Fruit fly (Drosophila melanogaster) whole organism, embryonic: ENCODE measurements around the gene dwg.

Experiments
- Aef1 ChIP-seq: fragments of 200-800 bp; sonication (Bioruptor generic); IDR thresholded peaks from 3 replicates; pipeline ENCODE4 v1.3.6; 2022; ENCODE audit warnings: missing biosample characterization, missing genetic modification characterization
- Atf3 ChIP-seq: fragments of 200-800 bp; sonication (Bioruptor generic); optimal IDR thresholded peaks from 3 replicates; lab custom pipeline; 2016; ENCODE audit warnings: missing biosample characterization, missing genetic modification characterization
- C15 ChIP-seq: fragments of 200-800 bp; sonication (Bioruptor generic); IDR thresholded peaks from 3 replicates; pipeline ENCODE4 v1.3.6; 2022; ENCODE audit warnings: missing biosample characterization, missing genetic modification characterization
- CG11695 ChIP-seq: fragments of 200-800 bp; sonication (Bioruptor generic); IDR thresholded peaks from 3 replicates; pipeline ENCODE4 v1.3.6; 2022; ENCODE audit warnings: missing biosample characterization, missing genetic modification characterization
- CG12236 ChIP-seq: fragments of 200-800 bp; sonication (Bioruptor generic); optimal IDR thresholded peaks from 2 replicates; lab custom pipeline; 2016; ENCODE audit warnings: missing biosample characterization, missing genetic modification characterization
- CG1233 ChIP-seq: fragments of 200-800 bp; sonication (Bioruptor generic); optimal IDR thresholded peaks from 4 replicates; lab custom pipeline; 2018; ENCODE audit warnings: missing biosample characterization, mild to moderate bottlenecking, missing genetic modification characterization
- CG13123 ChIP-seq: fragments of 200-800 bp; sonication (Bioruptor generic); optimal IDR thresholded peaks from 2 replicates; lab custom pipeline; 2016; ENCODE audit warnings: missing biosample characterization, missing genetic modification characterization
- CG14050 ChIP-seq: fragments of 200-800 bp; sonication (Bioruptor generic); IDR thresholded peaks from 3 replicates; pipeline ENCODE4 v1.3.6; 2022; ENCODE audit warnings: missing biosample characterization, missing genetic modification characterization
- CG14965 ChIP-seq: fragments of 200-800 bp; sonication (Bioruptor generic); optimal IDR thresholded peaks from 2 replicates; lab custom pipeline; 2016; ENCODE audit warnings: missing biosample characterization, missing genetic modification characterization, borderline replicate concordance
- CG17361 ChIP-seq: fragments of 200-800 bp; sonication (Bioruptor generic); IDR thresholded peaks from 3 replicates; pipeline ENCODE4 v1.3.6; 2022; ENCODE audit warnings: missing biosample characterization, missing genetic modification characterization
- CG18011 ChIP-seq: fragments of 200-800 bp; sonication (Bioruptor generic); optimal IDR thresholded peaks from 2 replicates; lab custom pipeline; 2017; ENCODE audit warnings: missing biosample characterization, missing genetic modification characterization, mild to moderate bottlenecking, moderate library complexity, missing genotype
- CG31224 ChIP-seq: fragments of 200-800 bp; sonication (Bioruptor generic); IDR thresholded peaks from 2 replicates; pipeline ENCODE4 v1.3.6; 2022; ENCODE audit warnings: missing biosample characterization, missing genetic modification characterization
- CG32772 ChIP-seq: fragments of 200-800 bp; sonication (Bioruptor generic); IDR thresholded peaks from 2 replicates; pipeline ENCODE4 v1.3.6; 2022; ENCODE audit warnings: missing biosample characterization, missing genetic modification characterization
- CG4707 ChIP-seq: fragments of 200-800 bp; sonication (Bioruptor generic); optimal IDR thresholded peaks from 2 replicates; lab custom pipeline; 2018; ENCODE audit warnings: missing biosample characterization, mild to moderate bottlenecking, missing genetic modification characterization, moderate library complexity
- CG6254 ChIP-seq: fragments of 200-800 bp; sonication (Bioruptor generic); optimal IDR thresholded peaks from 3 replicates; lab custom pipeline; 2017; ENCODE audit warnings: mild to moderate bottlenecking, missing biosample characterization, missing genetic modification reagents, missing genetic modification characterization
- CG6689 ChIP-seq: fragments of 200-800 bp; sonication (Bioruptor generic); IDR thresholded peaks from 2 replicates; pipeline ENCODE4 v1.3.6; 2022; ENCODE audit warnings: missing biosample characterization, missing genetic modification characterization
- CG6791 ChIP-seq: fragments of 200-800 bp; sonication (Bioruptor generic); IDR thresholded peaks from 3 replicates; pipeline ENCODE4 v1.3.6; 2022; ENCODE audit warnings: missing biosample characterization, missing genetic modification characterization; ENCODE audit not compliant: partially characterized antibody
- CG6813 ChIP-seq: fragments of 200-800 bp; sonication (Bioruptor generic); optimal IDR thresholded peaks from 2 replicates; lab custom pipeline; 2017; ENCODE audit warnings: missing biosample characterization, missing genetic modification characterization, mild to moderate bottlenecking, moderate library complexity, missing genetic modification reagents
- CG8388 ChIP-seq: fragments of 200-800 bp; sonication (Bioruptor generic); optimal IDR thresholded peaks from 2 replicates; lab custom pipeline; 2019; ENCODE audit warnings: missing biosample characterization, mild to moderate bottlenecking, missing genetic modification characterization, moderate library complexity
- CG9876 ChIP-seq: fragments of 200-800 bp; sonication (Bioruptor generic); optimal IDR thresholded peaks from 2 replicates; lab custom pipeline; 2016; ENCODE audit warnings: missing biosample characterization, missing genetic modification characterization
- CG9932 ChIP-seq: fragments of 200-800 bp; sonication (Bioruptor generic); IDR thresholded peaks from 2 replicates; pipeline ENCODE4 v1.3.6; 2022; ENCODE audit warnings: missing biosample characterization, missing genetic modification characterization
- Dek ChIP-seq: fragments of 200-800 bp; sonication (Bioruptor generic); optimal IDR thresholded peaks from 3 replicates; lab custom pipeline; 2019; ENCODE audit warnings: missing biosample characterization, mild to moderate bottlenecking, missing genetic modification characterization, moderate library complexity
- Gug ChIP-seq: fragments of 200-800 bp; sonication (Bioruptor generic); IDR thresholded peaks from 4 replicates; pipeline ENCODE4 v1.3.6; 2022; ENCODE audit warnings: missing biosample characterization, missing genetic modification characterization
- HLHmδ ChIP-seq: fragments of 200-800 bp; sonication (Bioruptor generic); optimal IDR thresholded peaks from 2 replicates; lab custom pipeline; 2018; ENCODE audit warnings: missing biosample characterization, mild to moderate bottlenecking, missing genetic modification characterization, moderate library complexity
- Hr51 ChIP-seq, 2 experiments: fragments of 200-800 bp; sonication (Bioruptor generic); optimal IDR thresholded peaks; 2 replicates in 1 of 2; 3 replicates in 1 of 2; lab custom pipeline; 2016 to 2018; ENCODE audit warnings: missing biosample characterization in 2 of 2, missing genetic modification characterization in 2 of 2, mild to moderate bottlenecking in 1 of 2, moderate library complexity in 1 of 2
- Meics ChIP-seq: fragments of 200-800 bp; sonication (Bioruptor generic); optimal IDR thresholded peaks from 2 replicates; lab custom pipeline; 2017; ENCODE audit warnings: missing biosample characterization, mild to moderate bottlenecking, missing genetic modification characterization
- Ptx1 ChIP-seq: fragments of 200-800 bp; sonication (Bioruptor generic); IDR thresholded peaks from 2 replicates; pipeline ENCODE4 v1.3.6; 2022; ENCODE audit warnings: missing biosample characterization, missing genetic modification characterization
- Sry-β ChIP-seq: fragments of 200-800 bp; sonication (Bioruptor generic); optimal IDR thresholded peaks from 2 replicates; lab custom pipeline; 2018; ENCODE audit warnings: missing biosample characterization, mild to moderate bottlenecking, missing genetic modification characterization, moderate library complexity
- al ChIP-seq: fragments of 200-800 bp; sonication (Bioruptor generic); IDR thresholded peaks from 2 replicates; pipeline ENCODE4 v1.3.6; 2022; ENCODE audit warnings: missing biosample characterization, missing genetic modification characterization
- croc ChIP-seq: fragments of 200-800 bp; sonication (Bioruptor generic); conservative IDR thresholded peaks from 3 replicates; pipeline ENCODE4 v1.3.6; 2022; ENCODE audit warnings: missing biosample characterization, missing genetic modification characterization
- dan ChIP-seq: fragments of 200-800 bp; sonication (Bioruptor generic); IDR thresholded peaks from 2 replicates; pipeline ENCODE4 v1.3.6; 2022; ENCODE audit warnings: missing biosample characterization, missing genetic modification characterization
- disco-r ChIP-seq: fragments of 200-800 bp; sonication (Bioruptor generic); optimal IDR thresholded peaks from 2 replicates; lab custom pipeline; 2016; ENCODE audit warnings: missing biosample characterization, missing genetic modification characterization
- en ChIP-seq: fragments of 200-800 bp; sonication (Bioruptor generic); optimal IDR thresholded peaks from 2 replicates; lab custom pipeline; 2016; ENCODE audit warnings: missing biosample characterization, missing genetic modification characterization
- ftz-f1 ChIP-seq: fragments of 200-800 bp; sonication (Bioruptor generic); optimal IDR thresholded peaks from 2 replicates; lab custom pipeline; 2016; ENCODE audit warnings: missing biosample characterization, missing genetic modification characterization
- gem ChIP-seq: fragments of 200-800 bp; sonication (Bioruptor generic); optimal IDR thresholded peaks from 2 replicates; lab custom pipeline; 2019; ENCODE audit warnings: missing biosample characterization, mild to moderate bottlenecking, missing genetic modification characterization, moderate library complexity
- hbn ChIP-seq: fragments of 200-800 bp; sonication (Bioruptor generic); IDR thresholded peaks from 2 replicates; pipeline ENCODE4 v1.3.6; 2022; ENCODE audit warnings: missing biosample characterization, missing genetic modification characterization; ENCODE audit not compliant: partially characterized antibody
- her ChIP-seq: fragments of 200-800 bp; sonication (Bioruptor generic); optimal IDR thresholded peaks from 2 replicates; lab custom pipeline; 2016; ENCODE audit warnings: missing biosample characterization, missing genetic modification characterization
- ind ChIP-seq: fragments of 200-800 bp; sonication (Bioruptor generic); optimal IDR thresholded peaks from 3 replicates; lab custom pipeline; 2016; ENCODE audit warnings: missing biosample characterization, missing genetic modification characterization
- jing ChIP-seq: fragments of 200-800 bp; sonication (Bioruptor generic); optimal IDR thresholded peaks from 2 replicates; lab custom pipeline; 2018; ENCODE audit warnings: missing biosample characterization, mild to moderate bottlenecking, missing genetic modification characterization
- nmo ChIP-seq: fragments of 200-800 bp; sonication (Bioruptor generic); optimal IDR thresholded peaks from 2 replicates; lab custom pipeline; 2018; ENCODE audit warnings: missing biosample characterization, mild to moderate bottlenecking, missing genetic modification characterization, moderate library complexity
- odd ChIP-seq: fragments of 200-800 bp; sonication (Bioruptor generic); optimal IDR thresholded peaks from 2 replicates; lab custom pipeline; 2017; ENCODE audit warnings: missing biosample characterization, mild to moderate bottlenecking, missing genetic modification characterization
- pan ChIP-seq, 4 experiments: fragments of >200 bp in 3 of 4; fragments of 200-800 bp in 1 of 4; sonication (Bioruptor generic) in 1 of 4; optimal IDR thresholded peaks in 3 of 4; IDR thresholded peaks in 1 of 4; 2 replicates each; pipeline versions ENCODE4 v1.3.6 to Lab custom; 2017 to 2022; ENCODE audit warnings: missing biosample characterization in 2 of 4, missing genetic modification characterization in 2 of 4, mixed read lengths in 1 of 4
- ranshi ChIP-seq: fragments of 200-800 bp; sonication (Bioruptor generic); IDR thresholded peaks from 2 replicates; pipeline ENCODE4 v1.3.6; 2022; ENCODE audit warnings: missing biosample characterization, missing genetic modification characterization
- shn ChIP-seq: fragments of 200-800 bp; sonication (Bioruptor generic); optimal IDR thresholded peaks from 3 replicates; lab custom pipeline; 2016; ENCODE audit warnings: missing biosample characterization, missing genetic modification characterization
- sim ChIP-seq: fragments of 200-800 bp; sonication (Bioruptor generic); IDR thresholded peaks from 2 replicates; pipeline ENCODE4 v1.3.6; 2022; ENCODE audit warnings: missing biosample characterization, missing genetic modification characterization
- slbo ChIP-seq: fragments of 200-800 bp; sonication (Bioruptor generic); IDR thresholded peaks from 2 replicates; pipeline ENCODE4 v1.3.6; 2022; ENCODE audit warnings: missing biosample characterization, missing genetic modification characterization
- slou ChIP-seq: fragments of 200-800 bp; sonication (Bioruptor generic); optimal IDR thresholded peaks from 3 replicates; lab custom pipeline; 2016; ENCODE audit warnings: missing biosample characterization, missing genetic modification characterization
- sna ChIP-seq: fragments of 200-800 bp; sonication (Bioruptor generic); IDR thresholded peaks from 2 replicates; pipeline ENCODE4 v1.3.6; 2022; ENCODE audit warnings: missing biosample characterization, missing genetic modification characterization; ENCODE audit not compliant: partially characterized antibody
- tll ChIP-seq, 2 experiments: fragments of 200-800 bp in 1 of 2; fragments of >200 bp in 1 of 2; sonication (Bioruptor generic) in 1 of 2; optimal IDR thresholded peaks; 2 replicates each; lab custom pipeline; 2017 to 2019; ENCODE audit warnings: missing biosample characterization in 2 of 2, missing genetic modification characterization in 2 of 2, mild to moderate bottlenecking in 1 of 2, moderate library complexity in 1 of 2

Gene dwg

DNA sequence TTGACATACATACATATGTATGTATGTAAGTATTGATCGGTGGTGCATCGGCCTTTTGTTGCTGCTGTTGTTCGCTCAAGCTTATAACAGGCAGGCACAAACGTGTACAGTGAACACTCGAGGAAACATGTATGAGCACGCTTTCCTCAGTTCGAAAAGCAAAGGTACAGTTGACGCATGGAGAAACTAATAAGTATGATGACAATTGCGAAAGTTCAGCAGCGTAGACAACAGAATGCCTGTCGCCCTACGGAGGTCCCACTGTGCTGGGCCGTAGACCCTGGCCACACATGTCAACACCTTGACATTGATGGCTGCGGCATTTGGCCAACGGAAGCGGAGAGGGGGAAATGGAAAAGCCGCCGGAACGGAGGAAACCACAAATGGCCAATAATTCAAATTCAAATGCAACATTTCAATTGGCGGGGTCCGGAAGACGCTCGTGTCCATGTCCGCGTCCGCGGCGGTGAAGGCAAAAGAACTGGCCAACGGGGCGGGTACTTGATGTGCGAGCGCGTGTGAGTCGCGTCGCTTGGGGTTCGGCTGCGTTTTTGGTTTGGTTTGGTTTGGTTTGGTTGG, 19.3 kb upstream of the dwg start, which contains the start of gene CG2681 (continued):
- TF ChIP-seq Sry-β (GFP tag; lab: Kevin White, UChicago) (no peak), her (GFP tag; lab: Kevin White, UChicago) (peak; percentile 15), CG6689 (GFP tag; lab: Robert Waterston, UW) (peak; percentile 56), dan (no peak), ind (peak; percentile 45), CG13123 (no peak), tll (GFP tag; optimal IDR thresholded peaks at IDR 0.05; lab: Kevin White, UChicago) (no peak), CG6813 (GFP tag; lab: Kevin White, UChicago) (no peak), sna (GFP tag; lab: Robert Waterston, UW) (no peak), Atf3 (GFP tag; lab: Kevin White, UChicago) (no peak), CG17361 (GFP tag; lab: Robert Waterston, UW) (0 out of 3 replicates have a peak, but pooled peaks have one; percentile 28), Gug (GFP tag; lab: Robert Waterston, UW) (peak; percentile 74), Dek (tag; lab: Kevin White, UChicago) (no peak), en (GFP tag; lab: Kevin White, UChicago) (no peak), disco-r (GFP tag; lab: Kevin White, UChicago) (no peak), CG14965 (GFP tag; lab: Kevin White, UChicago) (no peak), hbn (GFP tag; lab: Robert Waterston, UW) (no peak), croc (GFP tag; lab: Robert Waterston, UW) (no peak), shn (GFP tag; lab: Kevin White, UChicago) (no peak), CG18011 (GFP tag; lab: Kevin White, UChicago) (no peak), CG4707 (no peak), pan (optimal IDR thresholded peaks at IDR 0.05; lab: Kevin White, UChicago) (no peak), pan (GFP tag; optimal IDR thresholded peaks at IDR 0.05 in 1 of 2, IDR thresholded peaks at IDR 0.05 in 1 of 2) (peak in 1 of 2 experiments; percentile 67), CG31224 (GFP tag; lab: Robert Waterston, UW) (peak; percentile 31; the same call in 1 of the 2 replicates), Meics (GFP tag; lab: Kevin White, UChicago) (peak; percentile 21), CG12236 (GFP tag; lab: Kevin White, UChicago) (no peak), CG11695 (GFP tag; lab: Robert Waterston, UW) (no peak), odd (GFP tag; lab: Kevin White, UChicago) (no peak), HLHmδ (GFP tag; lab: Kevin White, UChicago) (no peak), sim (no peak), al (GFP tag; lab: Robert Waterston, UW) (peak; percentile 50), CG8388 (GFP tag; lab: Kevin White, UChicago) (no peak), jing (GFP tag; lab: Kevin White, UChicago) (no peak), CG9876 (no peak), Aef1 (GFP tag; lab: Robert Waterston, UW) (peak; percentile 43; the same call in 1 of the 3 replicates), CG6791 (GFP tag; lab: Robert Waterston, UW) (no peak), ranshi (GFP tag; lab: Robert Waterston, UW) (peak; percentile 49; the same call in 1 of the 2 replicates), CG32772 (GFP tag; lab: Robert Waterston, UW) (peak; percentile 43), Ptx1 (GFP tag; lab: Robert Waterston, UW) (peak; percentile 63), ftz-f1 (GFP tag; lab: Kevin White, UChicago) (peak; percentile 24), Hr51 (GFP tag; optimal IDR thresholded peaks at IDR 0.05; lab: Kevin White, UChicago) (no peak), CG6254 (no peak), gem (tag; lab: Kevin White, UChicago) (no peak), CG9932 (GFP tag; lab: Robert Waterston, UW) (peak; percentile 53), CG14050 (GFP tag; lab: Robert Waterston, UW) (peak; percentile 27; the same call in 1 of the 3 replicates), nmo (GFP tag; lab: Kevin White, UChicago) (peak; percentile 25), slbo (GFP tag; lab: Robert Waterston, UW) (peak; percentile 84), slou (GFP tag; lab: Kevin White, UChicago) (no peak), C15 (no peak), CG1233 (GFP tag; lab: Kevin White, UChicago) (no peak)
